Worm (Caenorhabditis elegans) whole organism, L2 larva: Measurements from ENCODE around the gene ceh-57.

Experiments
- C34F6.9 ChIP-seq: fragments of 150-350 bp; optimal IDR thresholded peaks from 2 replicates; lab custom pipeline; 2014; ENCODE audit warnings: missing biosample characterization, missing genetic modification characterization
- F13H6.1 ChIP-seq: sonication (generic microtip); optimal IDR thresholded peaks from 2 replicates; lab custom pipeline; 2016; ENCODE audit warnings: missing genetic modification characterization, missing compliant biosample characterization
- R02D3.7 ChIP-seq: fragments of 150-350 bp; optimal IDR thresholded peaks from 2 replicates; lab custom pipeline; 2014; ENCODE audit warnings: missing biosample characterization, missing genetic modification characterization
- Y55F3AM.14 ChIP-seq: fragments of 200-800 bp; sonication (Bioruptor generic); optimal IDR thresholded peaks from 2 replicates; lab custom pipeline; 2018; ENCODE audit warnings: mild to moderate bottlenecking, missing genetic modification characterization, missing compliant biosample characterization
- ZK546.5 ChIP-seq: sonication (generic microtip); optimal IDR thresholded peaks from 2 replicates; lab custom pipeline; 2017; ENCODE audit warnings: missing biosample characterization, missing genetic modification characterization
- alr-1 ChIP-seq: fragments of 150-350 bp; optimal IDR thresholded peaks from 2 replicates; lab custom pipeline; 2014; ENCODE audit warnings: missing biosample characterization, missing genetic modification characterization
- aly-2 ChIP-seq: fragments of 150-350 bp; optimal IDR thresholded peaks from 2 replicates; lab custom pipeline; 2014; ENCODE audit warnings: missing biosample characterization, missing genetic modification characterization
- ama-1 ChIP-seq: fragments of 150-350 bp; optimal IDR thresholded peaks from 2 replicates; lab custom pipeline; 2018; ENCODE audit warnings: inconsistent platforms
- blmp-1 ChIP-seq: sonication (generic microtip); optimal IDR thresholded peaks from 2 replicates; lab custom pipeline; 2017; ENCODE audit warnings: missing genetic modification characterization, mild to moderate bottlenecking, missing compliant biosample characterization, antibody characterized with exemption, moderate library complexity; ENCODE audit not compliant: insufficient read depth
- ceh-16 ChIP-seq: fragments of 150-350 bp; optimal IDR thresholded peaks from 2 replicates; lab custom pipeline; 2014; ENCODE audit warnings: missing biosample characterization, missing genetic modification characterization
- ceh-82 ChIP-seq: fragments of 150-350 bp; optimal IDR thresholded peaks from 2 replicates; lab custom pipeline; 2014; ENCODE audit warnings: missing biosample characterization, missing genetic modification characterization
- crh-2 ChIP-seq: sonication (generic microtip); optimal IDR thresholded peaks from 2 replicates; lab custom pipeline; 2017; ENCODE audit warnings: missing biosample characterization, missing genetic modification characterization
- dmd-4 ChIP-seq: sonication (generic microtip); optimal IDR thresholded peaks from 2 replicates; lab custom pipeline; 2017; ENCODE audit warnings: missing biosample characterization, missing genetic modification characterization
- egl-27 ChIP-seq: sonication (generic microtip); optimal IDR thresholded peaks from 3 replicates; lab custom pipeline; 2017; ENCODE audit warnings: missing biosample characterization, missing genetic modification reagents, missing genetic modification characterization
- elt-1 ChIP-seq: fragments of 150-350 bp; optimal IDR thresholded peaks from 2 replicates; lab custom pipeline; 2014; ENCODE audit warnings: missing biosample characterization, missing genetic modification characterization
- elt-3 ChIP-seq: sonication (generic microtip); optimal IDR thresholded peaks from 2 replicates; lab custom pipeline; 2017; ENCODE audit warnings: missing biosample characterization, missing genetic modification characterization
- gmeb-1 ChIP-seq: fragments of 150-350 bp; optimal IDR thresholded peaks from 2 replicates; lab custom pipeline; 2014; ENCODE audit warnings: missing biosample characterization, missing genetic modification characterization
- lin-11 ChIP-seq: fragments of 150-350 bp; sonication (generic microtip); optimal IDR thresholded peaks from 2 replicates; lab custom pipeline; 2014; ENCODE audit warnings: missing biosample characterization, missing genetic modification characterization, inconsistent platforms, mixed read lengths
- lin-13 ChIP-seq: fragments of 150-350 bp; optimal IDR thresholded peaks from 2 replicates; lab custom pipeline; 2014; ENCODE audit warnings: missing biosample characterization, missing genetic modification reagents, missing genetic modification characterization
- lin-39 ChIP-seq: fragments of 150-350 bp; optimal IDR thresholded peaks from 2 replicates; lab custom pipeline; 2014; ENCODE audit warnings: missing biosample characterization, missing genetic modification reagents, missing genetic modification characterization
- lsy-2 ChIP-seq, 2 experiments: fragments of 150-350 bp in 1 of 2; sonication (generic microtip) in 1 of 2; optimal IDR thresholded peaks; 2 replicates each; lab custom pipeline; 2014 to 2017; ENCODE audit warnings: missing biosample characterization in 2 of 2, missing genetic modification characterization in 2 of 2
- mab-5 ChIP-seq: fragments of 150-350 bp; optimal IDR thresholded peaks from 2 replicates; lab custom pipeline; 2014; ENCODE audit warnings: missing biosample characterization, missing genetic modification characterization
- mbf-1 ChIP-seq: sonication (generic microtip); optimal IDR thresholded peaks from 2 replicates; lab custom pipeline; 2017; ENCODE audit warnings: missing biosample characterization, missing genetic modification characterization
- mdl-1 ChIP-seq, 2 experiments: fragments of 150-350 bp in 1 of 2; sonication (generic microtip) in 1 of 2; optimal IDR thresholded peaks; 2 replicates each; lab custom pipeline; 2017; ENCODE audit warnings: missing biosample characterization in 2 of 2, missing genetic modification characterization in 2 of 2
- nhr-10 ChIP-seq: sonication (generic microtip); optimal IDR thresholded peaks from 2 replicates; lab custom pipeline; 2017; ENCODE audit warnings: missing biosample characterization, missing genetic modification characterization
- nhr-11 ChIP-seq: fragments of 150-350 bp; optimal IDR thresholded peaks from 2 replicates; lab custom pipeline; 2014; ENCODE audit warnings: missing biosample characterization, missing genetic modification characterization
- nhr-12 ChIP-seq: fragments of 150-350 bp; optimal IDR thresholded peaks from 2 replicates; lab custom pipeline; 2014; ENCODE audit warnings: missing biosample characterization, missing genetic modification characterization
- nhr-129 ChIP-seq: fragments of 150-350 bp; optimal IDR thresholded peaks from 2 replicates; lab custom pipeline; 2014; ENCODE audit warnings: missing biosample characterization, missing genetic modification characterization
- nhr-21 ChIP-seq: fragments of 150-350 bp; optimal IDR thresholded peaks from 2 replicates; lab custom pipeline; 2014; ENCODE audit warnings: missing biosample characterization, missing genetic modification characterization
- nhr-23 ChIP-seq: fragments of 150-350 bp; optimal IDR thresholded peaks from 2 replicates; lab custom pipeline; 2014; ENCODE audit warnings: missing biosample characterization, missing genetic modification reagents, missing genetic modification characterization
- nhr-237 ChIP-seq: fragments of 150-350 bp; optimal IDR thresholded peaks from 2 replicates; lab custom pipeline; 2014; ENCODE audit warnings: missing biosample characterization, missing genetic modification characterization
- nhr-25 ChIP-seq: fragments of 150-350 bp; sonication (generic microtip); optimal IDR thresholded peaks from 3 replicates; lab custom pipeline; 2014; ENCODE audit warnings: missing biosample characterization, missing genetic modification characterization
- nhr-6 ChIP-seq: fragments of 150-350 bp; optimal IDR thresholded peaks from 2 replicates; lab custom pipeline; 2014; ENCODE audit warnings: missing biosample characterization, missing genetic modification characterization
- nhr-77 ChIP-seq: fragments of 150-350 bp; optimal IDR thresholded peaks from 2 replicates; lab custom pipeline; 2014; ENCODE audit warnings: missing biosample characterization, missing genetic modification characterization
- peb-1 ChIP-seq: fragments of 150-350 bp; optimal IDR thresholded peaks from 2 replicates; lab custom pipeline; 2014; ENCODE audit warnings: missing biosample characterization, missing genetic modification characterization
- sem-4 ChIP-seq: fragments of 150-350 bp; optimal IDR thresholded peaks from 2 replicates; lab custom pipeline; 2014; ENCODE audit warnings: missing biosample characterization, missing genetic modification reagents, missing genetic modification characterization
- skn-1 ChIP-seq: sonication (generic microtip); optimal IDR thresholded peaks from 2 replicates; lab custom pipeline; 2017; ENCODE audit warnings: missing biosample characterization, missing genetic modification characterization
- sma-3 ChIP-seq: sonication (generic microtip); optimal IDR thresholded peaks from 2 replicates; lab custom pipeline; 2016; ENCODE audit warnings: missing genetic modification reagents, missing genetic modification characterization, missing compliant biosample characterization
- sma-9 ChIP-seq, 2 experiments: fragments of 150-350 bp in 1 of 2; sonication (generic microtip) in 1 of 2; optimal IDR thresholded peaks; 2 replicates each; lab custom pipeline; 2014 to 2016; ENCODE audit warnings: missing genetic modification characterization in 2 of 2, mild to moderate bottlenecking in 1 of 2, missing biosample characterization in 1 of 2, missing compliant biosample characterization in 1 of 2, missing genetic modification reagents in 1 of 2, moderate library complexity in 1 of 2
- snpc-4 ChIP-seq: fragments of 150-350 bp; optimal IDR thresholded peaks from 2 replicates; lab custom pipeline; 2014; ENCODE audit warnings: missing biosample characterization, missing genetic modification characterization
- unc-39 ChIP-seq: fragments of 150-350 bp; optimal IDR thresholded peaks from 2 replicates; lab custom pipeline; 2014; ENCODE audit warnings: missing biosample characterization, missing genetic modification characterization
- unc-55 ChIP-seq: fragments of 150-350 bp; sonication (generic microtip); optimal IDR thresholded peaks from 3 replicates; lab custom pipeline; 2014; ENCODE audit warnings: missing biosample characterization, missing genetic modification reagents, missing genetic modification characterization
- unc-62 ChIP-seq: fragments of 150-350 bp; optimal IDR thresholded peaks from 2 replicates; lab custom pipeline; 2014; ENCODE audit warnings: missing biosample characterization, missing genetic modification reagents, missing genetic modification characterization
- zag-1 ChIP-seq: fragments of 150-350 bp; optimal IDR thresholded peaks from 2 replicates; lab custom pipeline; 2014; ENCODE audit warnings: missing biosample characterization, missing genetic modification characterization
- ztf-11 ChIP-seq: sonication (generic microtip); optimal IDR thresholded peaks from 2 replicates; lab custom pipeline; 2017; ENCODE audit warnings: missing biosample characterization, missing genetic modification characterization
- ztf-4 ChIP-seq: fragments of 150-350 bp; optimal IDR thresholded peaks from 2 replicates; lab custom pipeline; 2014; ENCODE audit warnings: missing biosample characterization, missing genetic modification characterization

The ceh-57 gene

DNA sequence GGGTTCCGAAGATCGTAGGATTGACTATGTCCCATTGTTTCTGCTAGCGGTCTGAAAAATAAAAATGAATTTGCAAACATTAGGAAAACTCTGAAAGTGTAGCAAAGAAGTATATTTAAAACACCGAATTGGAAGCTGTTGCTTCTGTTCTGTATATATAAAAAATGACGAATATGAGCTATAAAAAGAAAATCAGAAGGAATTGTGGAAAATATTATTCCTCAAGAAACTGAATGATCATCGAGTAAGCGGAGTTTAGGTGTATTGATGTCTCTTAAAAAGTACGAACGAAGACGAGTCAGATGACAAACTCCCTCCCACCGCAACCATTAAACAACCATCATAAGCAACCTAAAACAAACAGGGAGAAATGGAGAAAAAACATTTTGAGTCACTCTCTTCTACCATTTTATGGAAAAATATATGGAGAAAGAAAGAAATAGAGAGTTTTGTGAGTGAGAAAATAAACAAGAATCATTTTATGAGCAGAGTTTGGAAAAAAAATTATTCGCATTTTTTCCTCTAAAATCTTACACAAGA, 9.6 kb downstream of the ceh-57 start, which contains the start of gene C07E3.3:
C07E3.3 (minus strand) TSS at position 51 of the 540 bp plus-strand sequence.
- TF ChIP-seq nhr-11 (tag; lab: Kevin White, UChicago) (no peak), blmp-1 (tag; lab: Kevin White, UChicago) (no peak), nhr-21 (tag; lab: Kevin White, UChicago) (no peak), alr-1 (tag; lab: Kevin White, UChicago) (no peak), nhr-10 (tag; lab: Kevin White, UChicago) (no peak), sem-4 (no peak), sma-9 (GFP tag; optimal IDR thresholded peaks at IDR 0.05; lab: Kevin White, UChicago) (no peak), sma-9 (tag; optimal IDR thresholded peaks at IDR 0.05; lab: Kevin White, UChicago) (no peak), F13H6.1 (tag; lab: Kevin White, UChicago) (no peak), sma-3 (GFP tag; lab: Kevin White, UChicago) (no peak), gmeb-1 (no peak), aly-2 (tag; lab: Kevin White, UChicago) (no peak), peb-1 (no peak)

DNA sequence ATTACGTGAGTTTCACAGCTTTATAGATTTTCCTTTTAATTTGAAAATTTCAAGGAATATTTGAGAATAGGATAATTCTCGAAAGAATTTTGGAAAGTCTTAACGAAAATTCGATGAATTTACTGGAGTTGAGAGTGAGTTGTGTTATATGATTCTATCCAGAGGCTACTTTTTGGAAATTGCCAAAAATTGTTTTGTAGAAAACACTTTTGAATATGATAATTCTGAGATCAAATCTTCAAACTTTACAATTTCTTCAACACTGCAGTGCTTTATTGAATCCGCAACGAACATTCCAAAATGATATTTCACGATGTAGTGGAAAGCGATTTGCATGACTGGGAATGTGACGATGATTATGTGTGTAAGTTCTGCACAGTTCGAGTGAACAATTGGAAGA, 15.1 kb downstream of the ceh-57 start, which contains the start of gene C07E3.8:
C07E3.8 (plus strand) TSS at position 301 of the 400 bp plus-strand sequence.
- TF ChIP-seq alr-1 (tag; lab: Kevin White, UChicago), result no peak
- no peak for TF ChIP-seq mab-5 (tag; lab: Kevin White, UChicago)
- no peak for TF ChIP-seq Y55F3AM.14 (GFP tag; lab: Kevin White, UChicago)
- no peak for TF ChIP-seq egl-27 (tag; lab: Kevin White, UChicago)
- TF ChIP-seq nhr-10 (tag; lab: Kevin White, UChicago), result no peak
- TF ChIP-seq unc-62 (GFP tag; lab: Kevin White, UChicago), result no peak
- no peak for TF ChIP-seq lin-13
- TF ChIP-seq elt-3 (tag; lab: Kevin White, UChicago), result no peak

ce11 chrII:10350487-10350886, 16.6 kb downstream of the ceh-57 start, which contains the start of gene C07E3.9:
TSS of gene C07E3.9 (plus strand) at chrII:10350756.
- TF ChIP-seq elt-3 (tag; lab: Kevin White, UChicago), result no peak
- TF ChIP-seq ztf-4, result no peak
- TF ChIP-seq sma-9 (GFP tag; optimal IDR thresholded peaks at IDR 0.05; lab: Kevin White, UChicago), result no peak
- TF ChIP-seq sma-9 (tag; optimal IDR thresholded peaks at IDR 0.05; lab: Kevin White, UChicago), result no peak
- TF ChIP-seq egl-27 (tag; lab: Kevin White, UChicago), result no peak
- TF ChIP-seq nhr-129, result peak; percentile 50
- TF ChIP-seq ZK546.5, result no peak
- no peak for TF ChIP-seq unc-39 (tag; lab: Kevin White, UChicago)
- TF ChIP-seq C34F6.9 (tag; lab: Kevin White, UChicago), result peak; percentile 56
- TF ChIP-seq peb-1, result no peak
- TF ChIP-seq snpc-4 (tag; lab: Kevin White, UChicago), result no peak
- no peak for TF ChIP-seq lin-13
- no peak for TF ChIP-seq lin-39 (tag; lab: Kevin White, UChicago)
- no peak for TF ChIP-seq nhr-12
- peak; percentile 91 for TF ChIP-seq gmeb-1
- TF ChIP-seq aly-2 (tag; lab: Kevin White, UChicago), result no peak
- no peak for TF ChIP-seq nhr-23
- no peak for TF ChIP-seq nhr-10 (tag; lab: Kevin White, UChicago)
- TF ChIP-seq sma-3 (GFP tag; lab: Kevin White, UChicago), result no peak
- no peak for TF ChIP-seq dmd-4 (tag; lab: Kevin White, UChicago)
- no peak for TF ChIP-seq nhr-77
- no peak for TF ChIP-seq Y55F3AM.14 (GFP tag; lab: Kevin White, UChicago)
- no peak for TF ChIP-seq zag-1 (tag; lab: Kevin White, UChicago)
- no peak for TF ChIP-seq nhr-25 (tag; lab: Kevin White, UChicago)
- TF ChIP-seq sem-4, result no peak
- no peak for TF ChIP-seq nhr-6 (tag; lab: Kevin White, UChicago)
- TF ChIP-seq unc-62 (GFP tag; lab: Kevin White, UChicago), result no peak
- TF ChIP-seq mab-5 (tag; lab: Kevin White, UChicago), result no peak
- TF ChIP-seq R02D3.7 (tag; lab: Kevin White, UChicago), result peak; percentile 8
- no peak for TF ChIP-seq ama-1 (lab: Kevin White, UChicago)
- no peak for TF ChIP-seq alr-1 (tag; lab: Kevin White, UChicago)
- no peak for TF ChIP-seq lin-11 (tag; lab: Kevin White, UChicago)
- no peak for TF ChIP-seq crh-2 (tag; lab: Kevin White, UChicago)
- no peak for TF ChIP-seq mdl-1 (tag; optimal IDR thresholded peaks at IDR 0.05; lab: Kevin White, UChicago)
- TF ChIP-seq mbf-1 (tag; lab: Kevin White, UChicago), result no peak
- peak; percentile 9 for TF ChIP-seq skn-1 (tag; lab: Kevin White, UChicago)
- no peak for TF ChIP-seq F13H6.1 (tag; lab: Kevin White, UChicago)
- TF ChIP-seq nhr-11 (tag; lab: Kevin White, UChicago), result no peak
- TF ChIP-seq ceh-82 (tag; lab: Kevin White, UChicago), result no peak
- no peak for TF ChIP-seq elt-1
- peak; percentile 4 to 72 for TF ChIP-seq lsy-2 (tag; optimal IDR thresholded peaks at IDR 0.05; lab: Kevin White, UChicago)
- TF ChIP-seq unc-55 (GFP tag; lab: Kevin White, UChicago), result peak; percentile 74
- no peak for TF ChIP-seq nhr-21 (tag; lab: Kevin White, UChicago)
- TF ChIP-seq ztf-11, result no peak
- no peak for TF ChIP-seq nhr-237
- TF ChIP-seq ceh-16 (tag; lab: Kevin White, UChicago), result no peak
- TF ChIP-seq blmp-1 (tag; lab: Kevin White, UChicago), result no peak
